Worm (Caenorhabditis elegans): ENCODE results near the gene atg-4.2.

DNA sequence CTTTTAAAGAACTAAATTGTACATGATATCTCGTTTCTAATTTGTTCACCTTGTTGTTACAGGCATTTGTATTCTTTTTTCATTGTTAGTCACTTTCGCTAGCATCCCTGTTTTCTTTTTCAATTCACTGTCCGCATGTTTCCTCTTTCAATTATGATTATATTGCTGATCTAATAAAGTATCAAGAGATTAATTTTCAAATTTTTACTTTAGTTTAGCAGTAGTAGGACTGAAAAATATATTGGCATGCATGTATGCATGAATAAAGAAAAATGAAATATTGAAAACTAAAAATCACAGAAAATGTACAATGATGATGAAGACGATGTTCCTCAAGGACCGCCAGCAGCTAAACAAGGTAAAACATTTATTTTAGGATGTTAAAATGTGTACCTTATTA, 29.8 kb upstream of the atg-4.2 start, which contains the start of gene rbm-17:
- TF ChIP-seq elt-1 (tag; optimal IDR thresholded peaks at IDR 0.05; ENCODE audit: borderline replicate concordance, insufficient read depth) = no peak
- no peak for TF ChIP-seq unc-62 (GFP tag; optimal IDR thresholded peaks at IDR 0.05)
- no peak for TF ChIP-seq nhr-237 (tag; optimal IDR thresholded peaks at IDR 0.05)
- TF ChIP-seq mep-1 (tag; optimal IDR thresholded peaks at IDR 0.05) = no peak
- TF ChIP-seq unc-39 (tag; optimal IDR thresholded peaks at IDR 0.05) = no peak
- TF ChIP-seq lsy-2 (tag; optimal IDR thresholded peaks at IDR 0.05) = no peak
- no peak for TF ChIP-seq ces-1 (GFP tag; optimal IDR thresholded peaks at IDR 0.05)
- TF ChIP-seq ham-2 (GFP tag; optimal IDR thresholded peaks at IDR 0.05) = no peak
- no peak for TF ChIP-seq snpc-4 (tag; optimal IDR thresholded peaks at IDR 0.05)
- no peak for TF ChIP-seq ceh-39 (tag; optimal IDR thresholded peaks at IDR 0.05)

Measured in whole organism, mixed stage, embryonic.